Fruit fly (Drosophila melanogaster) whole organism, embryonic: ENCODE data around the gene Rcd5.
A peak's percentile ranks its signal among the peaks of the same experiment; 100 is the strongest.

Source experiments
- BEAF-32 ChIP-seq: fragments of 200-800 bp; sonication (Bioruptor generic); optimal IDR thresholded peaks from 3 replicates; lab custom pipeline; 2017; ENCODE audit warnings: missing biosample characterization, missing genetic modification characterization, mild to moderate bottlenecking, moderate library complexity, missing genetic modification reagents
- Bdp1 ChIP-seq: fragments of 200-800 bp; sonication (Bioruptor generic); optimal IDR thresholded peaks from 3 replicates; lab custom pipeline; 2016; ENCODE audit warnings: missing biosample characterization, missing genetic modification characterization
- CG10267 ChIP-seq: fragments of 200-800 bp; sonication (Bioruptor generic); optimal IDR thresholded peaks from 2 replicates; lab custom pipeline; 2018; ENCODE audit warnings: missing biosample characterization, mild to moderate bottlenecking, missing genetic modification characterization, moderate library complexity
- CG11456 ChIP-seq: fragments of 200-800 bp; sonication (Bioruptor generic); IDR thresholded peaks from 3 replicates; pipeline ENCODE4 v1.3.6; 2022; ENCODE audit warnings: missing biosample characterization, missing genetic modification characterization
- CG12155 ChIP-seq: fragments of 200-800 bp; sonication (Bioruptor generic); optimal IDR thresholded peaks from 3 replicates; lab custom pipeline; 2016; ENCODE audit warnings: missing biosample characterization, missing genetic modification characterization
- CG12236 ChIP-seq: fragments of 200-800 bp; sonication (Bioruptor generic); optimal IDR thresholded peaks from 2 replicates; lab custom pipeline; 2016; ENCODE audit warnings: missing biosample characterization, missing genetic modification characterization
- CG13123 ChIP-seq: fragments of 200-800 bp; sonication (Bioruptor generic); optimal IDR thresholded peaks from 2 replicates; lab custom pipeline; 2016; ENCODE audit warnings: missing biosample characterization, missing genetic modification characterization
- CG13296 ChIP-seq: fragments of 200-800 bp; sonication (Bioruptor generic); optimal IDR thresholded peaks from 3 replicates; lab custom pipeline; 2018; ENCODE audit warnings: missing biosample characterization, mild to moderate bottlenecking, missing genetic modification characterization
- CG14441 ChIP-seq: fragments of 200-800 bp; sonication (Bioruptor generic); IDR thresholded peaks from 2 replicates; pipeline ENCODE4 v1.3.6; 2022; ENCODE audit warnings: missing biosample characterization, missing genetic modification characterization
- CG17361 ChIP-seq: fragments of 200-800 bp; sonication (Bioruptor generic); IDR thresholded peaks from 3 replicates; pipeline ENCODE4 v1.3.6; 2022; ENCODE audit warnings: missing biosample characterization, missing genetic modification characterization
- CG32532 ChIP-seq: fragments of 200-800 bp; sonication (Bioruptor generic); IDR thresholded peaks from 2 replicates; pipeline ENCODE4 v1.3.6; 2022; ENCODE audit warnings: missing biosample characterization, missing genetic modification characterization
- CG6689 ChIP-seq: fragments of 200-800 bp; sonication (Bioruptor generic); IDR thresholded peaks from 2 replicates; pipeline ENCODE4 v1.3.6; 2022; ENCODE audit warnings: missing biosample characterization, missing genetic modification characterization
- CG7786 ChIP-seq: fragments of 200-800 bp; sonication (Bioruptor generic); optimal IDR thresholded peaks from 2 replicates; lab custom pipeline; 2016; ENCODE audit warnings: missing biosample characterization, missing genetic modification characterization
- CG8359 ChIP-seq: fragments of 200-800 bp; sonication (Bioruptor generic); optimal IDR thresholded peaks from 2 replicates; lab custom pipeline; 2017; ENCODE audit warnings: missing biosample characterization, mild to moderate bottlenecking, missing genetic modification characterization, borderline replicate concordance
- CoRest ChIP-seq: fragments of 200-800 bp; sonication (Bioruptor generic); optimal IDR thresholded peaks from 3 replicates; lab custom pipeline; 2018; ENCODE audit warnings: missing biosample characterization, mild to moderate bottlenecking, missing genetic modification characterization, moderate library complexity
- Deaf1 ChIP-seq: fragments of 200-800 bp; optimal IDR thresholded peaks from 3 replicates; lab custom pipeline; 2019; ENCODE audit warnings: missing biosample characterization, mild to moderate bottlenecking, missing genetic modification characterization, moderate library complexity
- Dref ChIP-seq: fragments of 200-800 bp; sonication (Bioruptor generic); IDR thresholded peaks from 2 replicates; pipeline ENCODE4 v1.3.6; 2022; ENCODE audit warnings: missing biosample characterization, missing genetic modification characterization
- Ets97D ChIP-seq: fragments of 200-800 bp; sonication (Bioruptor generic); optimal IDR thresholded peaks from 3 replicates; lab custom pipeline; 2016; ENCODE audit warnings: missing biosample characterization, missing genetic modification characterization
- Hey ChIP-seq: fragments of 200-800 bp; sonication (Bioruptor generic); optimal IDR thresholded peaks from 3 replicates; lab custom pipeline; 2018; ENCODE audit warnings: missing biosample characterization, mild to moderate bottlenecking, missing genetic modification characterization
- Hr3 ChIP-seq: fragments of 200-800 bp; sonication (Bioruptor generic); optimal IDR thresholded peaks from 3 replicates; lab custom pipeline; 2016; ENCODE audit warnings: missing biosample characterization, missing genetic modification characterization
- Mad ChIP-seq: fragments of 200-800 bp; sonication (Bioruptor generic); optimal IDR thresholded peaks from 2 replicates; lab custom pipeline; 2016; ENCODE audit warnings: missing biosample characterization, missing genetic modification characterization
- NC2α ChIP-seq: fragments of 200-800 bp; sonication (Bioruptor generic); optimal IDR thresholded peaks from 2 replicates; lab custom pipeline; 2016; ENCODE audit warnings: missing biosample characterization, missing genetic modification characterization
- Scr ChIP-seq: fragments of 200-800 bp; sonication (Bioruptor generic); IDR thresholded peaks from 2 replicates; pipeline ENCODE4 v1.3.6; 2022; ENCODE audit warnings: missing biosample characterization, missing genetic modification characterization; ENCODE audit not compliant: partially characterized antibody
- Sox100B ChIP-seq: fragments of 200-800 bp; sonication (Bioruptor generic); optimal IDR thresholded peaks from 3 replicates; lab custom pipeline; 2018; ENCODE audit warnings: missing biosample characterization, mild to moderate bottlenecking, missing genetic modification characterization
- ac ChIP-seq: fragments of 200-800 bp; sonication (Bioruptor generic); optimal IDR thresholded peaks from 3 replicates; lab custom pipeline; 2017; ENCODE audit warnings: missing biosample characterization, mild to moderate bottlenecking, missing genetic modification characterization
- al ChIP-seq: fragments of 200-800 bp; sonication (Bioruptor generic); IDR thresholded peaks from 2 replicates; pipeline ENCODE4 v1.3.6; 2022; ENCODE audit warnings: missing biosample characterization, missing genetic modification characterization
- ash1 ChIP-seq: fragments of 200-800 bp; sonication (Bioruptor generic); optimal IDR thresholded peaks from 2 replicates; lab custom pipeline; 2018; ENCODE audit warnings: missing biosample characterization, mild to moderate bottlenecking, missing genetic modification characterization
- btn ChIP-seq: fragments of 200-800 bp; sonication (Bioruptor generic); optimal IDR thresholded peaks from 2 replicates; lab custom pipeline; 2016; ENCODE audit warnings: missing biosample characterization, missing genetic modification characterization
- cad ChIP-seq: fragments of >200 bp; optimal IDR thresholded peaks from 2 replicates; lab custom pipeline; 2017; ENCODE audit warnings: missing biosample characterization, missing genetic modification characterization
- cg ChIP-seq: fragments of 200-800 bp; sonication (Bioruptor generic); optimal IDR thresholded peaks from 3 replicates; lab custom pipeline; 2019; ENCODE audit warnings: missing biosample characterization, mild to moderate bottlenecking, missing genetic modification characterization, moderate library complexity
- crc ChIP-seq: fragments of 200-800 bp; sonication (Bioruptor generic); optimal IDR thresholded peaks from 2 replicates; lab custom pipeline; 2016; ENCODE audit warnings: missing biosample characterization, missing genetic modification characterization
- crol ChIP-seq: fragments of 200-800 bp; sonication (Bioruptor generic); IDR thresholded peaks from 2 replicates; pipeline ENCODE4 v1.3.6; 2022; ENCODE audit warnings: missing biosample characterization, missing genetic modification characterization
- emc ChIP-seq: fragments of 200-800 bp; sonication (Bioruptor generic); optimal IDR thresholded peaks from 2 replicates; lab custom pipeline; 2016; ENCODE audit warnings: missing biosample characterization, missing genetic modification characterization
- kni ChIP-seq: fragments of 200-800 bp; sonication (Bioruptor generic); optimal IDR thresholded peaks from 3 replicates; lab custom pipeline; 2017; ENCODE audit warnings: mild to moderate bottlenecking, missing biosample characterization, missing genetic modification reagents, missing genetic modification characterization
- lbe ChIP-seq: fragments of 200-800 bp; sonication (Bioruptor generic); optimal IDR thresholded peaks from 2 replicates; lab custom pipeline; 2016; ENCODE audit warnings: missing biosample characterization, mild to moderate bottlenecking, missing genetic modification characterization
- luna ChIP-seq: fragments of 200-800 bp; sonication (Bioruptor generic); optimal IDR thresholded peaks from 2 replicates; lab custom pipeline; 2016; ENCODE audit warnings: missing biosample characterization, missing genetic modification characterization
- mirr ChIP-seq: fragments of 200-800 bp; sonication (Bioruptor generic); optimal IDR thresholded peaks from 3 replicates; lab custom pipeline; 2018; ENCODE audit warnings: missing biosample characterization, mild to moderate bottlenecking, missing genetic modification characterization
- nau ChIP-seq: fragments of 200-800 bp; sonication (Bioruptor generic); optimal IDR thresholded peaks from 3 replicates; lab custom pipeline; 2017; ENCODE audit warnings: missing biosample characterization, mild to moderate bottlenecking, missing genetic modification characterization, missing genetic modification reagents
- oc ChIP-seq: fragments of 200-800 bp; sonication (Bioruptor generic); optimal IDR thresholded peaks from 2 replicates; lab custom pipeline; 2018; ENCODE audit warnings: missing biosample characterization, mild to moderate bottlenecking, missing genetic modification characterization, moderate library complexity
- odd ChIP-seq: fragments of 200-800 bp; sonication (Bioruptor generic); optimal IDR thresholded peaks from 2 replicates; lab custom pipeline; 2017; ENCODE audit warnings: missing biosample characterization, mild to moderate bottlenecking, missing genetic modification characterization
- p53 ChIP-seq: fragments of 200-800 bp; sonication (Bioruptor generic); optimal IDR thresholded peaks from 2 replicates; lab custom pipeline; 2016; ENCODE audit warnings: missing biosample characterization, missing genetic modification characterization
- pan ChIP-seq, 4 experiments: fragments of >200 bp in 3 of 4; fragments of 200-800 bp in 1 of 4; sonication (Bioruptor generic) in 1 of 4; optimal IDR thresholded peaks in 3 of 4; IDR thresholded peaks in 1 of 4; 2 replicates each; pipeline versions ENCODE4 v1.3.6 to Lab custom; 2017 to 2022; ENCODE audit warnings: missing biosample characterization in 2 of 4, missing genetic modification characterization in 2 of 4, mixed read lengths in 1 of 4
- run ChIP-seq: fragments of 200-800 bp; sonication (Bioruptor generic); optimal IDR thresholded peaks from 3 replicates; lab custom pipeline; 2018; ENCODE audit warnings: missing biosample characterization, mild to moderate bottlenecking, missing genetic modification characterization
- sd ChIP-seq: fragments of 200-800 bp; sonication (Bioruptor generic); optimal IDR thresholded peaks from 3 replicates; lab custom pipeline; 2018; ENCODE audit warnings: missing biosample characterization, mild to moderate bottlenecking, missing genetic modification characterization, moderate library complexity
- sna ChIP-seq: fragments of 200-800 bp; sonication (Bioruptor generic); IDR thresholded peaks from 2 replicates; pipeline ENCODE4 v1.3.6; 2022; ENCODE audit warnings: missing biosample characterization, missing genetic modification characterization; ENCODE audit not compliant: partially characterized antibody
- sqz ChIP-seq: fragments of 200-800 bp; sonication (Bioruptor generic); optimal IDR thresholded peaks from 3 replicates; lab custom pipeline; 2018; ENCODE audit warnings: missing biosample characterization, mild to moderate bottlenecking, missing genetic modification characterization
- sr ChIP-seq: fragments of 200-800 bp; sonication (Bioruptor generic); IDR thresholded peaks from 3 replicates; pipeline ENCODE4 v1.3.6; 2022; ENCODE audit warnings: missing biosample characterization, missing genetic modification characterization
- tap ChIP-seq: fragments of 200-800 bp; optimal IDR thresholded peaks from 3 replicates; lab custom pipeline; 2019; ENCODE audit warnings: missing biosample characterization, mild to moderate bottlenecking, missing genetic modification characterization, moderate library complexity
- tgo ChIP-seq: fragments of 200-800 bp; sonication (Bioruptor generic); IDR thresholded peaks from 3 replicates; pipeline ENCODE4 v1.3.6; 2022; ENCODE audit warnings: missing biosample characterization, missing genetic modification characterization
- tna ChIP-seq: fragments of 200-800 bp; sonication (Bioruptor generic); IDR thresholded peaks from 2 replicates; pipeline ENCODE4 v1.3.6; 2022; ENCODE audit warnings: missing biosample characterization, missing genetic modification characterization; ENCODE audit not compliant: partially characterized antibody
- unc-4 ChIP-seq: fragments of 200-800 bp; sonication (Bioruptor generic); IDR thresholded peaks from 2 replicates; pipeline ENCODE4 v1.3.6; 2022; ENCODE audit warnings: missing biosample characterization, missing genetic modification characterization; ENCODE audit not compliant: partially characterized antibody

Gene Rcd5

dm6 chr3L:4076907-4077306 lies 36.6 kb downstream of the Rcd5 start (continued):
- no peak for TF ChIP-seq CG14441
- TF ChIP-seq tgo (GFP tag; lab: Robert Waterston, UW) = no peak
- no peak for TF ChIP-seq p53
- TF ChIP-seq Ets97D (GFP tag; lab: Kevin White, UChicago) = no peak
- no peak for TF ChIP-seq CG7786 (GFP tag; lab: Kevin White, UChicago)
- no peak for TF ChIP-seq btn
- no peak for TF ChIP-seq luna
- TF ChIP-seq run (tag; lab: Kevin White, UChicago) = peak; percentile 77
- TF ChIP-seq CG13296 (GFP tag; lab: Kevin White, UChicago) = no peak
- peak; percentile 2 for TF ChIP-seq sd (tag; lab: Kevin White, UChicago)
- no peak for TF ChIP-seq Scr (GFP tag; lab: Robert Waterston, UW)
- no peak for TF ChIP-seq Hr3 (GFP tag; lab: Kevin White, UChicago)
- TF ChIP-seq CG32532 (GFP tag; lab: Robert Waterston, UW) = no peak
- no peak for TF ChIP-seq CG8359 (GFP tag; lab: Kevin White, UChicago)
- TF ChIP-seq CG17361 (GFP tag; lab: Robert Waterston, UW) = no peak
- TF ChIP-seq crol (GFP tag; lab: Robert Waterston, UW) = 0 out of 2 replicates have a peak, but pooled peaks have one; percentile 25
- no peak for TF ChIP-seq CG6689
- TF ChIP-seq cg (GFP tag; lab: Kevin White, UChicago) = peak; percentile 5
- TF ChIP-seq cad (GFP tag; lab: Kevin White, UChicago) = no peak
- TF ChIP-seq pan (optimal IDR thresholded peaks at IDR 0.05; lab: Kevin White, UChicago) = no peak
- TF ChIP-seq pan (GFP tag; optimal IDR thresholded peaks at IDR 0.05 in 1 of 2, IDR thresholded peaks at IDR 0.05 in 1 of 2) = no peak
- no peak for TF ChIP-seq Deaf1 (tag; lab: Kevin White, UChicago)
- TF ChIP-seq CG11456 (GFP tag; lab: Robert Waterston, UW) = 0 out of 3 replicates have a peak, but pooled peaks have one; percentile 35
- TF ChIP-seq emc = no peak
- no peak for TF ChIP-seq tap
- TF ChIP-seq Hey = peak; percentile 88
- no peak for TF ChIP-seq tna (GFP tag; lab: Robert Waterston, UW)
- TF ChIP-seq sna (GFP tag; lab: Robert Waterston, UW) = no peak
- TF ChIP-seq CoRest (tag; lab: Kevin White, UChicago) = no peak
- no peak for TF ChIP-seq CG12155 (GFP tag; lab: Kevin White, UChicago)
- no peak for TF ChIP-seq Mad (GFP tag; lab: Kevin White, UChicago)
- no peak for TF ChIP-seq ac (GFP tag; lab: Kevin White, UChicago)
- no peak for TF ChIP-seq Sox100B (GFP tag; lab: Kevin White, UChicago)
- no peak for TF ChIP-seq CG10267 (tag; lab: Kevin White, UChicago)
- no peak for TF ChIP-seq CG12236 (GFP tag; lab: Kevin White, UChicago)
- no peak for TF ChIP-seq al (GFP tag; lab: Robert Waterston, UW)
- peak; percentile 85 for TF ChIP-seq sqz (GFP tag; lab: Kevin White, UChicago)
- TF ChIP-seq Dref = no peak
- TF ChIP-seq NC2α (GFP tag; lab: Kevin White, UChicago) = no peak
- no peak for TF ChIP-seq BEAF-32 (GFP tag; lab: Kevin White, UChicago)
- TF ChIP-seq CG13123 (GFP tag; lab: Kevin White, UChicago) = no peak
- TF ChIP-seq ash1 (GFP tag; lab: Kevin White, UChicago) = no peak
- TF ChIP-seq kni = peak; percentile 11
- TF ChIP-seq sr (GFP tag; lab: Robert Waterston, UW) = 0 out of 3 replicates have a peak, but pooled peaks have one; percentile 25
- TF ChIP-seq odd (GFP tag; lab: Kevin White, UChicago) = no peak
- peak; percentile 49 for TF ChIP-seq mirr (GFP tag; lab: Kevin White, UChicago)
- TF ChIP-seq lbe (GFP tag; lab: Kevin White, UChicago) = no peak
- no peak for TF ChIP-seq crc
- TF ChIP-seq oc (tag; lab: Kevin White, UChicago) = peak; percentile 40
- no peak for TF ChIP-seq nau (GFP tag; lab: Kevin White, UChicago)
- no peak for TF ChIP-seq unc-4 (GFP tag; lab: Robert Waterston, UW)
- no peak for TF ChIP-seq Bdp1 (GFP tag; lab: Kevin White, UChicago)
